Worm (Caenorhabditis elegans): ENCODE measurements around the gene rabr-4.

The rabr-4 gene

DNA sequence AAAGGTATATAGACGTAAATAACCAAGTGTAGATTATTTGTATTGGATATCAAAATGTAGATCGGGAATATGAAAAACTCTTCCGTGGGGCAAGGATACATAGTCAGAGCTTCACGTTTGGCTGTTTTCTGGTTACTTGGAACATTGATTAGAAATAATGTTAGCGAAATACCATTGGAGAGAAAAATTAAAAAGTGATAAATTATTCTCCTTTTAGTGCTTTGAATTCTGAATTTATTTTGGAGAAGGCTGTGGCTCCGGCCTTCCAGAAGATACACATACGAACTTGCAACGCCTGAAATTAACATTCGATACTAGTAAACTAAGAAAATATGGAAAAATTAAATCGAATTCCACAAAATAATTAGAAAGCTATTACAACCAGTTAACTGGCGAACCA lies 40.9 kb downstream of the rabr-4 start, which contains the start of gene srh-98:
Gene srh-98, minus strand, starts transcription at position 101 of the 400 bp plus-strand sequence.
- TF ChIP-seq peb-1 (tag; optimal IDR thresholded peaks at IDR 0.05) (no peak), nhr-129 (tag; optimal IDR thresholded peaks at IDR 0.05) (no peak), skn-1 (tag; optimal IDR thresholded peaks at IDR 0.05) (no peak), ztf-11 (tag; optimal IDR thresholded peaks at IDR 0.05) (no peak), blmp-1 (tag; optimal IDR thresholded peaks at IDR 0.05; ENCODE audit: insufficient read depth) (no peak), mab-5 (tag; optimal IDR thresholded peaks at IDR 0.05) (no peak), mdl-1 (tag; optimal IDR thresholded peaks at IDR 0.05) (no peak), elt-3 (tag; optimal IDR thresholded peaks at IDR 0.05) (no peak), unc-39 (tag; optimal IDR thresholded peaks at IDR 0.05) (no peak), lin-13 (GFP tag; optimal IDR thresholded peaks at IDR 0.05) (no peak), nhr-25 (tag; optimal IDR thresholded peaks at IDR 0.05) (no peak), dmd-4 (tag; optimal IDR thresholded peaks at IDR 0.05) (no peak), nhr-21 (tag; optimal IDR thresholded peaks at IDR 0.05) (no peak), snpc-4 (tag; optimal IDR thresholded peaks at IDR 0.05) (no peak), R02D3.7 (tag; optimal IDR thresholded peaks at IDR 0.05) (no peak), F13H6.1 (tag; optimal IDR thresholded peaks at IDR 0.05) (no peak), nhr-11 (tag; optimal IDR thresholded peaks at IDR 0.05) (no peak), egl-27 (tag; optimal IDR thresholded peaks at IDR 0.05) (no peak), lsy-2 (tag; optimal IDR thresholded peaks at IDR 0.05) (no peak), C34F6.9 (tag; optimal IDR thresholded peaks at IDR 0.05) (no peak)

ce11 chrV:16237223-16237622 lies 42.5 kb downstream of the rabr-4 start, which contains the start of gene F21H7.5:
Gene F21H7.5, plus strand, starts transcription at chrV:16237523.
- TF ChIP-seq egl-27 (tag; optimal IDR thresholded peaks at IDR 0.05) (no peak), Y55F3AM.14 (GFP tag; optimal IDR thresholded peaks at IDR 0.05) (no peak), nhr-23 (tag; optimal IDR thresholded peaks at IDR 0.05) (no peak), unc-62 (GFP tag; optimal IDR thresholded peaks at IDR 0.05) (no peak), crh-2 (tag; optimal IDR thresholded peaks at IDR 0.05) (no peak), sma-3 (GFP tag; optimal IDR thresholded peaks at IDR 0.05) (no peak)

- TF ChIP-seq nhr-237 (tag; optimal IDR thresholded peaks at IDR 0.05): no peak
- TF ChIP-seq lin-13 (GFP tag; optimal IDR thresholded peaks at IDR 0.05): no peak
- TF ChIP-seq nhr-129 (tag; optimal IDR thresholded peaks at IDR 0.05): no peak
- no peak for TF ChIP-seq sma-9 (GFP tag; optimal IDR thresholded peaks at IDR 0.05)
- TF ChIP-seq sma-9 (tag; optimal IDR thresholded peaks at IDR 0.05): no peak
- TF ChIP-seq nhr-21 (tag; optimal IDR thresholded peaks at IDR 0.05): no peak
- no peak for TF ChIP-seq nhr-10 (tag; optimal IDR thresholded peaks at IDR 0.05)
- no peak for TF ChIP-seq nhr-12 (tag; optimal IDR thresholded peaks at IDR 0.05)
- TF ChIP-seq alr-1 (tag; optimal IDR thresholded peaks at IDR 0.05): no peak
- TF ChIP-seq ztf-11 (tag; optimal IDR thresholded peaks at IDR 0.05): no peak
Observed at ce11 chrV:16244078-16244477, 49.3 kb downstream of the rabr-4 start, which contains the start of gene srh-104. Gene srh-104, minus strand, starts transcription at chrV:16244178.

Measured in whole organism, L2 larva.